Worm (Caenorhabditis elegans) whole organism, L4 larva: Measurements from ENCODE around the gene vps-45.
A peak's percentile ranks its signal among the peaks of the same experiment; 100 is the strongest.

ENCODE experiments used
- F37D6.2 ChIP-seq: sonication (generic microtip); optimal IDR thresholded peaks from 2 replicates; lab custom pipeline; 2016; ENCODE audit warnings: mild to moderate bottlenecking, missing genetic modification characterization, missing compliant biosample characterization
- F49E8.2 ChIP-seq: sonication (generic microtip); optimal IDR thresholded peaks from 2 replicates; lab custom pipeline; 2016; ENCODE audit warnings: missing compliant biosample characterization, mild to moderate bottlenecking, missing genetic modification characterization, borderline replicate concordance
- T20F7.1 ChIP-seq: fragments of 200-800 bp; sonication (Bioruptor generic); optimal IDR thresholded peaks from 2 replicates; lab custom pipeline; 2018; ENCODE audit warnings: mild to moderate bottlenecking, missing genetic modification characterization, missing compliant biosample characterization
- Y5F2A.4 ChIP-seq: fragments of 200-800 bp; sonication (Bioruptor generic); optimal IDR thresholded peaks from 2 replicates; lab custom pipeline; 2018; ENCODE audit warnings: mild to moderate bottlenecking, missing genetic modification characterization, missing compliant biosample characterization
- Y75B8A.6 ChIP-seq: fragments of 200-800 bp; sonication (Bioruptor generic); IDR thresholded peaks from 2 replicates; pipeline ENCODE4 v1.3.6; 2022; ENCODE audit warnings: missing genetic modification reagents, missing genetic modification characterization, missing compliant biosample characterization
- ZK337.2 ChIP-seq: fragments of 200-800 bp; sonication (Bioruptor generic); IDR thresholded peaks from 2 replicates; pipeline ENCODE4 v1.3.6; 2022; ENCODE audit warnings: missing genetic modification reagents, missing genetic modification characterization, missing compliant biosample characterization
- aha-1 ChIP-seq: fragments of 150-350 bp; peaks from one replicate; lab custom pipeline; 2014; ENCODE audit warnings: missing biosample characterization, missing genetic modification characterization
- daf-19 ChIP-seq: fragments of 200-800 bp; sonication (Bioruptor generic); conservative IDR thresholded peaks from 2 replicates; pipeline ENCODE4 v1.3.6; 2022; ENCODE audit warnings: missing genetic modification characterization, missing compliant biosample characterization
- dmd-6 ChIP-seq: fragments of 200-800 bp; sonication (Bioruptor generic); IDR thresholded peaks from 2 replicates; pipeline ENCODE4 v1.3.6; 2022; ENCODE audit warnings: missing genetic modification reagents, missing genetic modification characterization, missing compliant biosample characterization
- dpl-1 ChIP-seq: fragments of 150-350 bp; optimal IDR thresholded peaks from 2 replicates; lab custom pipeline; 2014; ENCODE audit warnings: missing biosample characterization, missing genetic modification reagents, missing genetic modification characterization
- dve-1 ChIP-seq: sonication (generic microtip); optimal IDR thresholded peaks from 2 replicates; lab custom pipeline; 2017; ENCODE audit warnings: antibody characterized with exemption, mild to moderate bottlenecking, missing genetic modification characterization, missing compliant biosample characterization; ENCODE audit not compliant: insufficient read depth
- egl-43 ChIP-seq: fragments of 200-800 bp; sonication (Bioruptor generic); IDR thresholded peaks from 2 replicates; pipeline ENCODE4 v1.3.6; 2022; ENCODE audit warnings: missing genetic modification reagents, missing genetic modification characterization, missing compliant biosample characterization
- fos-1 ChIP-seq: fragments of 150-350 bp; optimal IDR thresholded peaks from 2 replicates; lab custom pipeline; 2014; ENCODE audit warnings: missing biosample characterization, missing genetic modification characterization
- gei-8 ChIP-seq: fragments of 200-800 bp; sonication (Bioruptor generic); optimal IDR thresholded peaks from 2 replicates; lab custom pipeline; 2018; ENCODE audit warnings: mild to moderate bottlenecking, missing genetic modification characterization, missing compliant biosample characterization
- hlh-30 ChIP-seq: sonication (generic microtip); optimal IDR thresholded peaks from 2 replicates; lab custom pipeline; 2017; ENCODE audit warnings: antibody characterized with exemption, mild to moderate bottlenecking, missing genetic modification characterization, missing compliant biosample characterization; ENCODE audit not compliant: insufficient read depth
- hmg-1.1 ChIP-seq: fragments of 200-800 bp; sonication (Bioruptor generic); IDR thresholded peaks from 2 replicates; pipeline ENCODE4 v1.3.6; 2022; ENCODE audit warnings: missing genetic modification reagents, missing genetic modification characterization, missing compliant biosample characterization
- jun-1 ChIP-seq: fragments of 150-350 bp; optimal IDR thresholded peaks from 2 replicates; lab custom pipeline; 2014; ENCODE audit warnings: missing biosample characterization, missing genetic modification reagents, missing genetic modification characterization
- lim-7 ChIP-seq: fragments of 200-800 bp; sonication (Bioruptor generic); IDR thresholded peaks from 2 replicates; pipeline ENCODE4 v1.3.6; 2022; ENCODE audit warnings: missing genetic modification characterization, missing compliant biosample characterization
- lin-13 ChIP-seq: fragments of 150-350 bp; optimal IDR thresholded peaks from 2 replicates; lab custom pipeline; 2014; ENCODE audit warnings: missing biosample characterization, missing genetic modification reagents, missing genetic modification characterization
- lin-15B ChIP-seq: fragments of 150-350 bp; sonication (generic microtip); optimal IDR thresholded peaks from 3 replicates; lab custom pipeline; 2014; ENCODE audit warnings: missing biosample characterization, missing genetic modification characterization
- lin-29 ChIP-seq: fragments of 200-800 bp; sonication (Bioruptor generic); IDR thresholded peaks from 2 replicates; pipeline ENCODE4 v1.3.6; 2022; ENCODE audit warnings: missing genetic modification reagents, missing genetic modification characterization, missing compliant biosample characterization
- lin-38 ChIP-seq: fragments of 200-800 bp; sonication (Bioruptor generic); IDR thresholded peaks from 2 replicates; pipeline ENCODE4 v1.3.6; 2022; ENCODE audit warnings: missing genetic modification reagents, missing genetic modification characterization, missing compliant biosample characterization
- lsy-2 ChIP-seq, 2 experiments: fragments of 150-350 bp in 1 of 2; sonication (generic microtip) in 1 of 2; optimal IDR thresholded peaks; 2 replicates each; lab custom pipeline; 2014 to 2017; ENCODE audit warnings: missing biosample characterization in 2 of 2, missing genetic modification characterization in 2 of 2
- madf-5 ChIP-seq, 2 experiments: fragments of 200-800 bp; sonication (Bioruptor generic); IDR thresholded peaks; 2 replicates each; pipeline ENCODE4 v1.3.6; 2022; ENCODE audit warnings: missing compliant biosample characterization in 2 of 2, missing genetic modification characterization in 2 of 2
- mdl-1 ChIP-seq, 2 experiments: fragments of 150-350 bp in 1 of 2; sonication (generic microtip) in 1 of 2; optimal IDR thresholded peaks; 2 replicates each; lab custom pipeline; 2014 to 2017; ENCODE audit warnings: missing biosample characterization in 2 of 2, missing genetic modification characterization in 2 of 2
- mep-1 ChIP-seq: fragments of 150-350 bp; sonication (generic microtip); optimal IDR thresholded peaks from 3 replicates; lab custom pipeline; 2014; ENCODE audit warnings: missing biosample characterization, missing genetic modification characterization
- mes-2 ChIP-seq: sonication (generic microtip); optimal IDR thresholded peaks from 2 replicates; lab custom pipeline; 2016; ENCODE audit warnings: missing genotype, mild to moderate bottlenecking, missing genetic modification characterization, missing compliant biosample characterization; ENCODE audit not compliant: poor library complexity, severe bottlenecking
- mxl-2 ChIP-seq: fragments of 200-800 bp; sonication (Bioruptor generic); conservative IDR thresholded peaks from 2 replicates; pipeline ENCODE4 v1.3.6; 2022; ENCODE audit warnings: missing genetic modification reagents, missing genetic modification characterization, missing compliant biosample characterization
- nhr-102 ChIP-seq: sonication (generic microtip); optimal IDR thresholded peaks from 2 replicates; lab custom pipeline; 2016; ENCODE audit warnings: mild to moderate bottlenecking, missing genetic modification characterization, moderate library complexity, missing compliant biosample characterization
- nhr-11 ChIP-seq: fragments of 150-350 bp; optimal IDR thresholded peaks from 2 replicates; lab custom pipeline; 2014; ENCODE audit warnings: missing biosample characterization, missing genetic modification characterization
- nhr-28 ChIP-seq: fragments of 150-350 bp; optimal IDR thresholded peaks from 2 replicates; lab custom pipeline; 2014; ENCODE audit warnings: missing biosample characterization, missing genetic modification characterization
- nhr-41 ChIP-seq: fragments of 200-800 bp; sonication (Bioruptor generic); IDR thresholded peaks from 2 replicates; pipeline ENCODE4 v1.3.6; 2022; ENCODE audit warnings: missing genetic modification reagents, missing genetic modification characterization, missing compliant biosample characterization
- pha-4 ChIP-seq, 2 experiments: fragments of 150-350 bp in 1 of 2; fragments of 200-800 bp in 1 of 2; sonication (Bioruptor generic) in 1 of 2; IDR thresholded peaks in 1 of 2; optimal IDR thresholded peaks in 1 of 2; 2 replicates each; pipeline versions ENCODE4 v1.3.6 to Lab custom; 2014 to 2022; ENCODE audit warnings: missing genetic modification characterization in 2 of 2, missing genetic modification reagents in 2 of 2, missing biosample characterization in 1 of 2, missing compliant biosample characterization in 1 of 2
- rbr-2 ChIP-seq: sonication (generic microtip); optimal IDR thresholded peaks from 2 replicates; lab custom pipeline; 2016; ENCODE audit warnings: missing genotype, missing genetic modification characterization, missing compliant biosample characterization
- spr-1 ChIP-seq: sonication (generic microtip); optimal IDR thresholded peaks from 2 replicates; lab custom pipeline; 2016; ENCODE audit warnings: mild to moderate bottlenecking, missing genetic modification characterization, missing compliant biosample characterization
- tra-1 ChIP-seq: fragments of 200-800 bp; sonication (Bioruptor generic); IDR thresholded peaks from 2 replicates; pipeline ENCODE4 v1.3.6; 2022; ENCODE audit warnings: missing genetic modification reagents, missing genetic modification characterization, missing compliant biosample characterization
- unc-39 ChIP-seq: sonication (generic microtip); optimal IDR thresholded peaks from 2 replicates; lab custom pipeline; 2017; ENCODE audit warnings: missing biosample characterization, missing genetic modification characterization
- unc-62 ChIP-seq, 3 experiments: fragments of 150-350 bp in 1 of 3; sonication (generic microtip); optimal IDR thresholded peaks in 2 of 3; peaks in 1 of 3; 1 replicate in 1 of 3; 2 replicates in 2 of 3; lab custom pipeline; 2014 to 2017; ENCODE audit warnings: missing biosample characterization in 3 of 3, missing genetic modification characterization in 3 of 3, missing genetic modification reagents in 3 of 3, missing genotype in 1 of 3
- zip-2 ChIP-seq: fragments of 150-350 bp; optimal IDR thresholded peaks from 2 replicates; lab custom pipeline; 2014; ENCODE audit warnings: missing biosample characterization, missing genetic modification characterization

vps-45 gene

ce11 chrX:954499-955061, 20.1 kb downstream of the vps-45 start, which contains the start of gene apm-3:
Gene apm-3, plus strand, starts transcription at chrX:954975.
- no peak for TF ChIP-seq mxl-2 (GFP tag; lab: Robert Waterston, UW)
- peak; percentile 4 for TF ChIP-seq dpl-1 (GFP tag; lab: Kevin White, UChicago)
- 0 out of 2 replicates have a peak, but pooled peaks have one; percentile 30 for TF ChIP-seq hmg-1.1 (GFP tag; lab: Robert Waterston, UW)
- no peak for TF ChIP-seq F37D6.2
- peak; percentile 26 for TF ChIP-seq dve-1 (tag; lab: Kevin White, UChicago)
- TF ChIP-seq tra-1 (GFP tag; lab: Robert Waterston, UW): no peak
- peak in 1 of 2 experiments; percentile 58 for TF ChIP-seq lsy-2 (tag; optimal IDR thresholded peaks at IDR 0.05; lab: Kevin White, UChicago)
- peak; percentile 16 for TF ChIP-seq hlh-30 (tag; lab: Kevin White, UChicago)
- TF ChIP-seq fos-1 (tag; lab: Kevin White, UChicago): no peak
- TF ChIP-seq mes-2 (tag; lab: Kevin White, UChicago): peak; percentile 47
- TF ChIP-seq mep-1 (tag; lab: Kevin White, UChicago): peak; percentile 12
- TF ChIP-seq lin-13 (GFP tag; lab: Kevin White, UChicago): no peak
- peak; percentile 92 for TF ChIP-seq T20F7.1

ce11 chrX:952557-953083, 22.0 kb downstream of the vps-45 start:
- TF ChIP-seq lsy-2 (tag; optimal IDR thresholded peaks at IDR 0.05; lab: Kevin White, UChicago): peak in 1 of 2 experiments; percentile 26
- no peak for TF ChIP-seq madf-5 (GFP tag; IDR thresholded peaks at IDR 0.05; lab: Robert Waterston, UW)
- no peak for TF ChIP-seq nhr-11 (tag; lab: Kevin White, UChicago)
- TF ChIP-seq ZK337.2 (GFP tag; lab: Robert Waterston, UW): no peak
- TF ChIP-seq rbr-2: peak; percentile 29
- TF ChIP-seq lin-13 (GFP tag; lab: Kevin White, UChicago): no peak
- TF ChIP-seq unc-62 (GFP tag; optimal IDR thresholded peaks at IDR 0.05 in 1 of 2; lab: Kevin White, UChicago): peak in 1 of 2 experiments; percentile 92
- no peak for TF ChIP-seq unc-62 (tag; optimal IDR thresholded peaks at IDR 0.05; lab: Kevin White, UChicago)

- TF ChIP-seq gei-8 (GFP tag; lab: Kevin White, UChicago) (no peak), daf-19 (no peak), Y75B8A.6 (GFP tag; lab: Robert Waterston, UW) (no peak), mes-2 (tag; lab: Kevin White, UChicago) (no peak), hmg-1.1 (GFP tag; lab: Robert Waterston, UW) (no peak), T20F7.1 (no peak)
These were observed 24.2 kb downstream of the vps-45 start, which contains the start of gene arr-1 for ce11 chrX:950482-950881. Gene arr-1, plus strand, starts transcription at chrX:950782.

DNA sequence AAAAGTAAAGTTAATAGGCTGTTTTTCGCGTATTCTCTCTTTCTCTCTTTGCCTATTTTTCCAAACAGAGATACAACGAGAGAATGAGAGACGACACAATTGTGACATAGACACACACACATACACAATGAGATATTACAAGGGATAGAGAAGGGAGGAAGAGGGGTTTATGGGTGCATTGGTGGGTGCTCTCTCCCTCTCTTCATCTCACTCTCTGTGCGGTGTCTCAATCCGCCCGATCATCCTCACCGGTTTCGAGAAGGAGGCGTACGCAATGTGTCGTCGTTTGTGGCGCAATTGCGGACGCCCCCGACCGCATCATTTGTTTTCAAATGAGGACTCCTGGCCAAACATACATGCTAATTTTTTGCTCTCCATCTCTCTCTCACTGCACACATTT, 25.2 kb downstream of the vps-45 start:
- TF ChIP-seq dmd-6: peak; percentile 51; the same call in 1 of the 2 replicates
- no peak for TF ChIP-seq Y75B8A.6 (GFP tag; lab: Robert Waterston, UW)
- peak; percentile 23 for TF ChIP-seq dpl-1 (GFP tag; lab: Kevin White, UChicago)
- peak; percentile 90 for TF ChIP-seq F37D6.2
- TF ChIP-seq lin-15B (tag; lab: Kevin White, UChicago): no peak
- TF ChIP-seq rbr-2: peak; percentile 97
- TF ChIP-seq nhr-102: peak; percentile 69
- TF ChIP-seq ZK337.2 (GFP tag; lab: Robert Waterston, UW): no peak
- TF ChIP-seq nhr-28 (tag; lab: Kevin White, UChicago): peak; percentile 75
- TF ChIP-seq mdl-1 (tag; optimal IDR thresholded peaks at IDR 0.05; lab: Kevin White, UChicago): peak; percentile 5 to 89
- no peak for TF ChIP-seq nhr-41
- peak; percentile 75 for TF ChIP-seq tra-1 (GFP tag; lab: Robert Waterston, UW)
- TF ChIP-seq lin-29 (GFP tag; lab: Robert Waterston, UW): no peak
- TF ChIP-seq F49E8.2 (tag; lab: Kevin White, UChicago): no peak
- peak; percentile 80 for TF ChIP-seq hlh-30 (tag; lab: Kevin White, UChicago)
- TF ChIP-seq unc-39: no peak
- peak; percentile 37; the same call in 1 of the 2 replicates for TF ChIP-seq pha-4 (GFP tag; IDR thresholded peaks at IDR 0.05; lab: Robert Waterston, UW)
- no peak for TF ChIP-seq pha-4 (tag; optimal IDR thresholded peaks at IDR 0.05; lab: Kevin White, UChicago)
- TF ChIP-seq aha-1 (tag; lab: Kevin White, UChicago): peak; percentile 98
- TF ChIP-seq lsy-2 (tag; optimal IDR thresholded peaks at IDR 0.05; lab: Kevin White, UChicago): peak; percentile 81 to 88
- TF ChIP-seq jun-1 (tag; lab: Kevin White, UChicago): no peak
- TF ChIP-seq spr-1: peak; percentile 70
- peak; percentile 59 for TF ChIP-seq lin-38
- no peak for TF ChIP-seq Y5F2A.4 (GFP tag; lab: Kevin White, UChicago)
- TF ChIP-seq egl-43 (GFP tag; lab: Robert Waterston, UW): peak; percentile 97
- no peak for TF ChIP-seq zip-2
- TF ChIP-seq mep-1 (tag; lab: Kevin White, UChicago): peak; percentile 96
- TF ChIP-seq lim-7: 0 out of 2 replicates have a peak, but pooled peaks have one; percentile 46
